Fruit fly (Drosophila melanogaster): Measurements from ENCODE around the gene CG4950.

CG4950 gene

DNA sequence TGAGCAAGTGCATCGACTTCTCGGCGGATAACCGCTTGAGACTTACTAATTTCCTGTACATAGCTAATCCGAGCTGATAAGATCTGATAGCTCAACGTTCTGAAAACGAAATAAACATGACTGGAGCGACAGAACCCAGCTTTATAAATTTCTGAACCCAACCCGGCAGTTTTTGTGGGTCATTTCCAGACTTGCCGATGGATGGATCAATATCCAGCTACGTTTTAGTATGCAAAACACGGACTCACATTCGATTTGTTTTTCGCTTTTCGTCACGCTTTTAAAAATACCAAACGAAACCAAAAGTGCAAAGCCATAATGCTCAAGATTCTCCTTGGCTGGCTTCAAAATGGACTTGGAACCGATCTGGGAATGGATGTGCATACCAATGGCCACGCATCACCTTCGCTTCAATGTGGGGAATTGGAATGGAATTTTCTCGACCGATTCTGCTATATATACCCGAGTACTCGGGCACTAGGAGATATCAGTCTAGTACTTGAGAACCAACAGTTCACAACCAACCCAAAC is 2.9 kb upstream of the CG4950 start, which contains the start of the genes CG34248 and CG13067:
Gene CG34248, minus strand, starts transcription at position 101 of the 531 bp plus-strand sequence.
Gene CG13067, plus strand, starts transcription at position 481 of the 531 bp plus-strand sequence.
- no peak for TF ChIP-seq psq (optimal IDR thresholded peaks at IDR 0.05)

DNA sequence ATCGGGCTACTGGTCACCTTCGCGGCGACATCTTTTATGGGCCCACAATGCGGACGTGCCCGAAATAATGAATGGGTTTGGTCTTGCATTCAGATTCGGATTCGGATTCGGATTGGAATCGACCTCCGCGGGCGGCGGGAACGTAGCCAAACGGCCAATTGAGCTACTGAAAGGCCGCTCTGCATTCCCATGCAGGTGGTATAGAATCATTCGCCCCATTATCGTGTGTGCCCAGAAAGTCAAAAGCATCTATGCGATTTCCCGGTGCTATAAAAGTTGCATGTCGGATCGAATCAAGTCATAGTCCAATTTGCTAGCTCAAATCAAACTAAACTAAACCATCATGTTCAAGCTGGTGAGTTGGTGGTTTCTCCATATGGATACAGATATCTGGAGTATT is 1.1 kb upstream of the CG4950 start, which contains the start of gene CG13068:
Gene CG13068, plus strand, starts transcription at position 301 of the 400 bp plus-strand sequence.
- no peak for TF ChIP-seq usp (GFP tag; optimal IDR thresholded peaks at IDR 0.05)
- TF ChIP-seq CG8478 (optimal IDR thresholded peaks at IDR 0.05): no peak
- no peak for TF ChIP-seq Dll (optimal IDR thresholded peaks at IDR 0.05)
- no peak for TF ChIP-seq EcR (GFP tag; optimal IDR thresholded peaks at IDR 0.05)
- TF ChIP-seq psq (optimal IDR thresholded peaks at IDR 0.05): no peak
- TF ChIP-seq pan (optimal IDR thresholded peaks at IDR 0.05): no peak

DNA sequence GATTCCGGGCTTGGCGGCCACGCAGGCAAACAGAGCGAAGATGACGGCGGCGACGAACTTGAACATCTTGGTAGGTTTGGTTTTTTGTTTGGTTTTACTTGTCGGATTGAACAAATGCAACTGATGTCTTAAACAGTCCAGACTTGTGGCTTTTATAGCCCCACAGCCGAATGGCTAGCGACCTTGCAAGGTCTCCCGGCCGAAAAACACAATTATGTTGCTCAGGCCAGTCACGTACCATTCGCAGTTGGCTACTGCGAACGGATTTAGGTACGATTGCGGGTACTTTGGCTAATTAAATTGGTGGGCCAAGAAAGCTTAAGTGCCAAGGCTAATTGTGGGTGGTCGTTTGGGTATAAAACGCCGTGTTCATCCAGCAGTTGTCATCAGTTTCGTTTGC is 3.0 kb downstream of the CG4950 start, which contains the start of the genes CG13051 and CG13069:
Gene CG13051, minus strand, starts transcription at position 101 of the 400 bp plus-strand sequence.
Gene CG13069, plus strand, starts transcription at position 386 of the 400 bp plus-strand sequence.
- TF ChIP-seq EcR (GFP tag; optimal IDR thresholded peaks at IDR 0.05): no peak
- no peak for TF ChIP-seq usp (GFP tag; optimal IDR thresholded peaks at IDR 0.05)
- TF ChIP-seq CG8478 (optimal IDR thresholded peaks at IDR 0.05): no peak
- TF ChIP-seq psq (optimal IDR thresholded peaks at IDR 0.05): no peak

DNA sequence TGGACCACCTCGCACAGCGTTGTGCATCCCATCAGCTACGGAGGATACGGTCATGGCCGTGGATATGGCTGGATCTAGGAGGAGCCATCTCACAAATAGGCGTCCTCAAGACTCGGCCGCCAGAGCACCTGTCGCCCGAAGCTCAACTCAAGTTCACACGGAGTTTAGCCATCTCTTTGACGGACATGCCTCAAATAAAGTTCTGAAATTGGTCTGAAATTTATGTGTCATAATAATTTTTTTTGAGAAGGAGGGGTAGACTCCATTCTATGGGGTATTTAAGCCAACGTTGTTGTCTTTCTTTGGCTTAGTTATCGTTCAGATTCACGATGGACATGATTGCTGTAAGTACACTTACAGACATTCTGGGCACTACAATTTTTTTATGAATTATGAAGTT is 4.9 kb downstream of the CG4950 start, which contains the start of gene CG13070:
Gene CG13070, plus strand, starts transcription at position 301 of the 400 bp plus-strand sequence.
- no peak for TF ChIP-seq usp (GFP tag; optimal IDR thresholded peaks at IDR 0.05)
- no peak for TF ChIP-seq CG8478 (optimal IDR thresholded peaks at IDR 0.05)
- TF ChIP-seq Dll (optimal IDR thresholded peaks at IDR 0.05): no peak
- TF ChIP-seq psq (optimal IDR thresholded peaks at IDR 0.05): no peak
- TF ChIP-seq pan (optimal IDR thresholded peaks at IDR 0.05): no peak
- TF ChIP-seq EcR (GFP tag; optimal IDR thresholded peaks at IDR 0.05): no peak

DNA sequence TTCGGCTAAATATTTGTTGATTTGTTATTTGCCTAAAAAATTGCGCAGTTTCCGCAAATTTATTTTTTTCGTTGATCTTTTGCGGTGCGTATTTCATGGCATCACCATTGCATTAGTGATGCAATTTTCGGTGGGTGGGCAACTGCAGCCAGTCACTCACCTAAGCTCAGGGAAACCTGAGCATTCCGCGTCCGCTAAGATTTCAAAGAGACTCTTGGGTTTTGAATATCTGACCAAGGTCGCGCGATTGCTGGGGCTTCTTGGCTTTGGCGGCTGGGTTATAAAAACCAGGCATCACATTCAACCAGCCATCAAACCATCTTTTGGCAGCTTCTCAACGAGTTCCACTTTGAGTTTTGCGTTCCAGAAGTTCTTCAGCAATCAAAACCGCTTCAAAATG is 5.5 kb downstream of the CG4950 start, which contains the start of gene CG13071:
Gene CG13071, plus strand, starts transcription at position 301 of the 400 bp plus-strand sequence.
- no peak for TF ChIP-seq Dll (optimal IDR thresholded peaks at IDR 0.05)
- TF ChIP-seq usp (GFP tag; optimal IDR thresholded peaks at IDR 0.05): no peak
- no peak for TF ChIP-seq EcR (GFP tag; optimal IDR thresholded peaks at IDR 0.05)
- no peak for TF ChIP-seq psq (optimal IDR thresholded peaks at IDR 0.05)
- TF ChIP-seq pan (optimal IDR thresholded peaks at IDR 0.05): no peak
- TF ChIP-seq CG8478 (optimal IDR thresholded peaks at IDR 0.05): no peak

DNA sequence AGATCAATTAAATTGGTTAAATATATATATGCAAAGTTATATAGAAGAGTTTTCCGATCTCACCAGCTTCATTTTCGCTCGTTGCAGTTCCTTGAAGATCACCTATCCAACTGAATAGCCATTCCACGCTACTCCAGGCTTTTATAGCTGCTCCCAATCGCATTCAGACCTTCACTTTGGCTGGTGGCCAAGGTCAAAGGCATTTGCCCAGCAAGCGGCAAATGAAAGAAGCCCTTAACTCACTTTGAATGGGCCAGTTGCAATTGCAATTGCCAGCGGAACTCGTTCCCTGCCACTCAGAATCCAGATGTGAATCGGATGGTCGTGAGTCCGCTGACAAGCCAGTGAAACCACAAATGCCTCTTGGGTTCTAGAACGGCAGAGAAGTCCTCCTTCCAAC is 6.5 kb downstream of the CG4950 start, which contains the start of gene CG34247:
Gene CG34247, minus strand, starts transcription at position 101 of the 400 bp plus-strand sequence.
- no peak for TF ChIP-seq psq (optimal IDR thresholded peaks at IDR 0.05)

DNA sequence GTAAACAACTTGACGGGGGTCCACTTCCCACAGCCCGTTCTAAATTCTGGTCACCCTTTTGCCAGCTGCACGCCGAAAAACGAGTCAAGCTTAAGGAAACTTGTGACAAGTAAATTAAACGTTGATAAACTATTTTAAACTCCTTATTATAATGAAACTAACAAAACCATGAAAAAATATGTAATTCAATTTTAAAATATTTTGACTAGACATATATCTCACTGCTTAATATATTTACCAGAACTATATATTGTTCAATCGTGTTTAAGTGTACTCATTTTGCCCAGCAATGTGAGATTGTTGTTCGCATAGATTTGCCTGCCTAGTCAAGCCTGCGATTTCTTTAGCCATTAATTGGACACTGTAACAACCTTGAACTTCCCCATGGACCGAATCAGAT is 8.4 kb downstream of the CG4950 start, which contains the start of gene CG13053:
Gene CG13053, minus strand, starts transcription at position 171 of the 400 bp plus-strand sequence.
- no peak for TF ChIP-seq pan (optimal IDR thresholded peaks at IDR 0.05)
- TF ChIP-seq Dll (optimal IDR thresholded peaks at IDR 0.05): no peak
- TF ChIP-seq CG8478 (optimal IDR thresholded peaks at IDR 0.05): no peak
- TF ChIP-seq EcR (GFP tag; optimal IDR thresholded peaks at IDR 0.05): no peak
- TF ChIP-seq usp (GFP tag; optimal IDR thresholded peaks at IDR 0.05): no peak
- TF ChIP-seq psq (optimal IDR thresholded peaks at IDR 0.05): no peak

DNA sequence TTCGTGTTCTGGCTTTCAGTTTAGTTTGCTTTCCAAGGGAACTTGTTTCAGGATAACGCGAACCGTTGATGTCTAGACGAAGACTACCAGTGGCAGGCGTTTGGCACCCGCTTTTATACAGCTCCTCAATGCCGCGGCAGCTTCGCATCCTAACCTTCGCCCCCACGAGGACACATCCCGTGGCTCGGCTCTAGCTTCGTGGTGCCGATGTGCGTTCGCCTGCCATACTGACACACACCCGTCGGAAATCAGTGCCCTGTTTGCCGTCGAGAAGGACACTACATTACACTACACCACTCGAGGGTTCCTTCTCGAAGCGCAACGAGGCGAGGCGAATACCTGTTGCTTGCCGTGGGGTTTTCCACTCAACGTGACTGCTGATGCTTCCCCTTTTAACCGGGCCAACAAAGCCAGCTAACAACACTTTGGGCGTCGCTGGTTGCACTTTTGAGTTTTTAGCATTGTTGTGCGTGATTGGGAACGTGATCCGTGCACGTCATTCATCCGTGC is 10.8 kb downstream of the CG4950 start, which contains the start of gene CG13054:
Gene CG13054, minus strand, starts transcription at position 74 of the 510 bp plus-strand sequence.
- TF ChIP-seq CG8478 (optimal IDR thresholded peaks at IDR 0.05): no peak
- no peak for TF ChIP-seq usp (GFP tag; optimal IDR thresholded peaks at IDR 0.05)
- no peak for TF ChIP-seq pan (optimal IDR thresholded peaks at IDR 0.05)
- TF ChIP-seq Dll (optimal IDR thresholded peaks at IDR 0.05): no peak
- no peak for TF ChIP-seq EcR (GFP tag; optimal IDR thresholded peaks at IDR 0.05)

DNA sequence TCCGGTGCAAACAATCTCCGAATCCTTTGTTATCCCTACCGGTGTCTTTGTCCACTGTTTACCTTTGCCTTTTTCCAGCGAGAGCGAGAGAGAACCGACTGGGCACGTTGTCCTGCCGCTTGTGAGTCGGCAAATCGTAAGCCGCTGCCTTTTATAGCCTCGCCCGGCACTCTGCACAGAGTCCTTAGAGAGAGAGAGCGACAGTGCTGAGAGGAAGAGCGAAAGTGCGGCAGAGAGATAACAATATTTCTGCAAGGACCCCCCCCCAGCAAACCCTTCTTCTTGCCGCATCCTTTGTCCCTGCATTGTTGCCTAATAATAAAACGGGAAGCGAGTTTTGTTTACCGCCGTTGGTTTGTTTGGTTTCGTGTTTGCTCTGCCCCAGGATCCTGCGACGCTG is 15.7 kb downstream of the CG4950 start, which contains the start of gene CG13055:
Gene CG13055, minus strand, starts transcription at position 101 of the 400 bp plus-strand sequence.
- TF ChIP-seq psq (optimal IDR thresholded peaks at IDR 0.05): no peak
- TF ChIP-seq usp (GFP tag; optimal IDR thresholded peaks at IDR 0.05): no peak
- TF ChIP-seq CG8478 (optimal IDR thresholded peaks at IDR 0.05): no peak
- TF ChIP-seq Dll (optimal IDR thresholded peaks at IDR 0.05): no peak
- no peak for TF ChIP-seq EcR (GFP tag; optimal IDR thresholded peaks at IDR 0.05)
- TF ChIP-seq pan (optimal IDR thresholded peaks at IDR 0.05): no peak

DNA sequence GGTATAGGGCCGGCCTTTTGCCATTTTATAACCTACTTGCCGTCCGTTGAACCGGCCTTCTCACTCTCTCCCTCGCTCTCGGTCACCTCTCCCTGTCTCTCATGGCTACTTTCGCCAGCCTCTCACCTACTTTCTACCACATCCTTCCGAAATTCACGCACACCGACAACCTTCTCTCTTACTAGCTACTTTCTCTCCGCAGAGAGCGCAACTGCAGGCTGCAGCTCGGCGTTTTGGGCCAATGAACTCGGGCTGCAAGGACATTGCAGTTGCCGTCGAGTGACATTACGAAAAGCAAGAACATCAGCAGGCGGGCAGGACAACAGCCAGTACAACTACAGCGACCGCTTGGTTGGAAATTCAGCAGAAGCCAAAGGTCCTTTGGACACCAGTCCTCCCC is 26.7 kb downstream of the CG4950 start:
- TF ChIP-seq pan (optimal IDR thresholded peaks at IDR 0.05) (no peak), CG8478 (optimal IDR thresholded peaks at IDR 0.05) (no peak), usp (GFP tag; optimal IDR thresholded peaks at IDR 0.05) (no peak), psq (optimal IDR thresholded peaks at IDR 0.05) (no peak), EcR (GFP tag; optimal IDR thresholded peaks at IDR 0.05) (peak in 1 of 2 experiments; percentile 61)

DNA sequence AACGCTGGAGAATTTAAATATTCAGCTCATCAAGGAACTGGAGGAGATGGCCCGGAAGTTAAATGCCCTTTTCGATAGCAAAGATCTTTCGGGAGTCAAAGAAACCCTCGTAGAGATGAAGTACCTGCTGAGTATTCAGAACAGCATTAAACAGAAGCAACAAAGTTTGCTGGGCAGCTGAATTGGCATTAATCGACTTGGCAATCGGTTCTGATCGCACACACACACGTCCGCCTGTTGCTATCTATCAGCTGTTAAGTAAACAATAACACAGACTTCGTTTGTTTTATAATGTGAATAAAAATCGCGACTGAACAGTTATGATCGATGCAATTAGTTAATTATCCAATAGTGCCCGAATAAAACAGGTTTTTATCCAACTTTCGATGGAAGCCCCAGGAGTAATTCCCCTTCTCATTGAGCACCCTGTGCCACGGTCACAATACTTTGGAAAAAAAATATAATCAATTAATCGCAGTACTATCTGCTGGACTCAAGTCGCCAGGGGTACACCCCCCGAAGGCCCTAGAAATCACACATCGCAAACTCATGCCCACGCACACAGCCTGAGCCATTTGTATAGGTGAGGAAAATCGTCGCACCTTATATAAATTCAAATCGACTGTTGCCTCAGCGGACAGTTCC is 34.0 kb downstream of the CG4950 start:
- no peak for TF ChIP-seq EcR (GFP tag; optimal IDR thresholded peaks at IDR 0.05)

DNA sequence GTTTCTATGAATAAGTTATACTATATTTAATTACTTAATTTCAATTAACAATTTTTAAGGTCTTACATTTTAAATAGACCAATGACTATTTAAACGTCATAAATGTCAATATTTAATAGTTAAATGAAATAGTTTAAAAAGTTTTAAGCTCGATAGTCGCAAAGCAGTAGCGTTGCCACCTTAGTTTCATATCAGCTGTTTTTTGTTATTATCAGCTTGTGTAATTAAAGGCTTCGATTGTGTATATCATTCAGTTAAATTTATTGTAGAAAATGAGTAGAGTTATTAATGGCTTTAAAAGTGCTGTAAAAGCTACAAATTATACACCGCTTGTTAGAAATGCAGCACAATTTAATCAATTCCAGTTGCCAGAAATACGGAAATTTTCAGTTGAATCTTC is 35.0 kb downstream of the CG4950 start, which contains the start of gene Hsc20:
Gene Hsc20, plus strand, starts transcription at position 204 of the 400 bp plus-strand sequence.
- no peak for TF ChIP-seq pan (optimal IDR thresholded peaks at IDR 0.05)
- no peak for TF ChIP-seq EcR (GFP tag; optimal IDR thresholded peaks at IDR 0.05)
- TF ChIP-seq usp (GFP tag; optimal IDR thresholded peaks at IDR 0.05): no peak
- TF ChIP-seq psq (optimal IDR thresholded peaks at IDR 0.05): no peak
- no peak for TF ChIP-seq CG8478 (optimal IDR thresholded peaks at IDR 0.05)
- no peak for TF ChIP-seq Dll (optimal IDR thresholded peaks at IDR 0.05)

Measured in whole organism.